Fruit fly (Drosophila melanogaster) whole organism, larva: ENCODE measurements around the gene CG33306.

Experiments used
- noc ChIP-seq: fragments of 200-800 bp; sonication (Bioruptor generic); optimal IDR thresholded peaks from 3 replicates; lab custom pipeline; 2019; ENCODE audit warnings: missing biosample characterization, mild to moderate bottlenecking, missing genetic modification characterization, moderate library complexity

CG33306 gene

dm6 chr2L:13846239-13846802 is 2.8 kb upstream of the CG33306 start, which contains the start of gene CG7916:
Gene CG7916 (plus strand): TSS chr2L:13846752.
- no peak for TF ChIP-seq noc (tag; lab: Kevin White, UChicago)

- no peak for TF ChIP-seq noc (tag; lab: Kevin White, UChicago)
Measured at dm6 chr2L:13845178-13845577, 1.6 kb upstream of the CG33306 start, which contains the start of gene CG8997. Gene CG8997 (minus strand): TSS chr2L:13845325.

dm6 chr2L:13842572-13842971 is 970 bp downstream of the CG33306 start:
- no peak for TF ChIP-seq noc (tag; lab: Kevin White, UChicago)

dm6 chr2L:13842078-13842477 is 1.5 kb downstream of the CG33306 start:
- TF ChIP-seq noc (tag; lab: Kevin White, UChicago): no peak

dm6 chr2L:13841508-13841907 is 2.0 kb downstream of the CG33306 start, which contains the start of gene CG33307:
Gene CG33307 (minus strand): TSS chr2L:13841520.
- TF ChIP-seq noc (tag; lab: Kevin White, UChicago): peak; percentile 61

dm6 chr2L:13839744-13840151 is 3.8 kb downstream of the CG33306 start:
- TF ChIP-seq noc (tag; lab: Kevin White, UChicago): peak; percentile 82

- TF ChIP-seq noc (tag; lab: Kevin White, UChicago): peak; percentile 53
Measured at dm6 chr2L:13838647-13839390, 4.7 kb downstream of the CG33306 start.

- no peak for TF ChIP-seq noc (tag; lab: Kevin White, UChicago)
Measured at dm6 chr2L:13837579-13837978, 6.0 kb downstream of the CG33306 start.

- no peak for TF ChIP-seq noc (tag; lab: Kevin White, UChicago)
Measured at dm6 chr2L:13835959-13836358, 7.6 kb downstream of the CG33306 start.

- peak; percentile 99 for TF ChIP-seq noc (tag; lab: Kevin White, UChicago)
Measured at dm6 chr2L:13835002-13835910, 8.3 kb downstream of the CG33306 start, which contains the start of the genes mRpS23 and CenG1A. Gene mRpS23 (minus strand): TSS chr2L:13835072. Gene CenG1A (plus strand): TSS chr2L:13835564.

- no peak for TF ChIP-seq noc (tag; lab: Kevin White, UChicago)
Measured at dm6 chr2L:13833058-13833457, 10.5 kb downstream of the CG33306 start, which contains the start of the genes GatC, PolG2 and Polr2C. Gene GatC (minus strand): TSS chr2L:13833105. Gene PolG2 (minus strand): TSS chr2L:13833105. Gene Polr2C (plus strand): TSS chr2L:13833337.

- TF ChIP-seq noc (tag; lab: Kevin White, UChicago): no peak
Measured at dm6 chr2L:13829540-13829939, 14.0 kb downstream of the CG33306 start, which contains the start of the genes Arpc1 and Orc5. Gene Arpc1 (minus strand): TSS chr2L:13829741. Gene Orc5 (plus strand): TSS chr2L:13829837.

dm6 chr2L:13827557-13827956 is 16.0 kb downstream of the CG33306 start, which contains the start of gene PolG1:
Gene PolG1 (minus strand): TSS chr2L:13827772.
- no peak for TF ChIP-seq noc (tag; lab: Kevin White, UChicago)

dm6 chr2L:13820948-13821347 is 22.6 kb downstream of the CG33306 start, which contains the start of gene b:
Gene b (plus strand): TSS chr2L:13821248.
- no peak for TF ChIP-seq noc (tag; lab: Kevin White, UChicago)

- TF ChIP-seq noc (tag; lab: Kevin White, UChicago): no peak
Measured at dm6 chr2L:13820176-13820575, 23.4 kb downstream of the CG33306 start.
